Worm (Caenorhabditis elegans): ENCODE data around the gene pad-2.

pad-2 gene

ce11 chrIII:10284214-10284613, 5.3 kb downstream of the pad-2 start:
- TF ChIP-seq cebp-2 (GFP tag; IDR thresholded peaks at IDR 0.05) (peak; percentile 64; the same call in 1 of the 2 replicates), attf-6 (GFP tag; IDR thresholded peaks at IDR 0.05) (no peak), madf-10 (tag; optimal IDR thresholded peaks at IDR 0.05) (no peak), ceh-27 (GFP tag; optimal IDR thresholded peaks at IDR 0.05) (peak; percentile 50), lin-35 (GFP tag; optimal IDR thresholded peaks at IDR 0.05) (peak in 1 of 3 experiments; percentile 18), nhr-27 (tag; optimal IDR thresholded peaks at IDR 0.05) (no peak), cebp-1 (GFP tag; IDR thresholded peaks at IDR 0.05) (no peak), cebp-1 (tag; optimal IDR thresholded peaks at IDR 0.05) (peak; percentile 64), snpc-4 (GFP tag; optimal IDR thresholded peaks at IDR 0.05) (no peak), snpc-4 (tag; optimal IDR thresholded peaks at IDR 0.05) (peak in 1 of 4 experiments; percentile 16), egl-44 (GFP tag; IDR thresholded peaks at IDR 0.05) (no peak), dpl-1 (GFP tag; optimal IDR thresholded peaks at IDR 0.05) (no peak), sea-2 (GFP tag; IDR thresholded peaks at IDR 0.05) (no peak), rcor-1 (GFP tag; IDR thresholded peaks at IDR 0.05) (no peak), ceh-91 (GFP tag; IDR thresholded peaks at IDR 0.05) (no peak), K12H6.12 (tag; optimal IDR thresholded peaks at IDR 0.05) (peak; percentile 85), aptf-2 (GFP tag; conservative IDR thresholded peaks at IDR 0.05) (no peak), rpc-1 (optimal IDR thresholded peaks at IDR 0.05) (no peak), rpc-1 (tag; optimal IDR thresholded peaks at IDR 0.05) (no peak), Y79H2A.3 (GFP tag; conservative IDR thresholded peaks at IDR 0.05) (no peak), B0261.1 (tag; optimal IDR thresholded peaks at IDR 0.05) (no peak), efl-1 (GFP tag; optimal IDR thresholded peaks at IDR 0.05) (no peak), lin-40 (tag; optimal IDR thresholded peaks at IDR 0.05) (peak; percentile 48), ztf-22 (GFP tag; optimal IDR thresholded peaks at IDR 0.05) (peak; percentile 58), hmg-1.2 (GFP tag; IDR thresholded peaks at IDR 0.05) (peak; percentile 49), madf-3 (GFP tag; IDR thresholded peaks at IDR 0.05) (no peak), mcd-1 (GFP tag; IDR thresholded peaks at IDR 0.05) (peak; percentile 52), attf-3 (GFP tag; conservative IDR thresholded peaks at IDR 0.05) (no peak), ztf-18 (tag; optimal IDR thresholded peaks at IDR 0.05) (no peak), zfh-2 (GFP tag; conservative IDR thresholded peaks at IDR 0.05) (peak; percentile 99), dpff-1 (tag; optimal IDR thresholded peaks at IDR 0.05) (no peak), atf-7 (tag; optimal IDR thresholded peaks at IDR 0.05) (no peak), nfyb-1 (GFP tag; IDR thresholded peaks at IDR 0.05) (peak; percentile 34; the same call in 1 of the 2 replicates), F23B12.7 (tag; optimal IDR thresholded peaks at IDR 0.05; ENCODE audit: insufficient read depth) (no peak), die-1 (tag; optimal IDR thresholded peaks at IDR 0.05) (no peak), hsf-1 (GFP tag; IDR thresholded peaks at IDR 0.05) (no peak), Y53F4B.3 (GFP tag; IDR thresholded peaks at IDR 0.05) (no peak), F10E7.11 (tag; optimal IDR thresholded peaks at IDR 0.05) (no peak), attf-5 (GFP tag; optimal IDR thresholded peaks at IDR 0.05) (peak; percentile 72), snpc-1.1 (tag; optimal IDR thresholded peaks at IDR 0.05; ENCODE audit: insufficient read depth) (no peak), egrh-3 (GFP tag; IDR thresholded peaks at IDR 0.05) (peak; percentile 58; the same call in 1 of the 2 replicates), repo-1 (tag; optimal IDR thresholded peaks at IDR 0.05) (no peak)

Data from whole organism, young adult.